Fruit fly (Drosophila melanogaster): Measurements from ENCODE around the gene ninaA.
A peak's percentile ranks its signal among the peaks of the same experiment; 100 is the strongest.

Gene ninaA

dm6 chr2L:837989-838388, 39.1 kb upstream of the ninaA start (continued):
- no peak for TF ChIP-seq CG7556 (GFP tag; optimal IDR thresholded peaks at IDR 0.05)
- TF ChIP-seq chn (GFP tag; optimal IDR thresholded peaks at IDR 0.05) = peak; percentile 64
- TF ChIP-seq Ptx1 (GFP tag; IDR thresholded peaks at IDR 0.05) = 0 out of 2 replicates have a peak, but pooled peaks have one; percentile 9
- TF ChIP-seq Camta (GFP tag; optimal IDR thresholded peaks at IDR 0.05) = no peak
- TF ChIP-seq Adf1 (GFP tag; IDR thresholded peaks at IDR 0.05) = no peak
- TF ChIP-seq Chrac-16 (GFP tag; optimal IDR thresholded peaks at IDR 0.05) = peak; percentile 58
- no peak for TF ChIP-seq CG17385 (GFP tag; optimal IDR thresholded peaks at IDR 0.05)
- TF ChIP-seq Hr3 (GFP tag; optimal IDR thresholded peaks at IDR 0.05) = peak; percentile 32
- peak; percentile 55; the same call in 1 of the 2 replicates for TF ChIP-seq Rx (GFP tag; IDR thresholded peaks at IDR 0.05)
- peak; percentile 29; the same call in 1 of the 2 replicates for TF ChIP-seq HLH3B (GFP tag; IDR thresholded peaks at IDR 0.05)
- no peak for TF ChIP-seq Mrtf (GFP tag; IDR thresholded peaks at IDR 0.05)
- no peak for TF ChIP-seq ash1 (GFP tag; optimal IDR thresholded peaks at IDR 0.05)
- TF ChIP-seq NC2β (GFP tag; optimal IDR thresholded peaks at IDR 0.05) = peak; percentile 47
- peak; percentile 28 for TF ChIP-seq Dip3 (GFP tag; optimal IDR thresholded peaks at IDR 0.05)
- TF ChIP-seq ap (GFP tag; IDR thresholded peaks at IDR 0.05) = 0 out of 2 replicates have a peak, but pooled peaks have one; percentile 6
- 0 out of 2 replicates have a peak, but pooled peaks have one; percentile 21 for TF ChIP-seq peb (GFP tag; IDR thresholded peaks at IDR 0.05)
- TF ChIP-seq zf30C (GFP tag; optimal IDR thresholded peaks at IDR 0.05) = no peak
- TF ChIP-seq CG10979 (tag; optimal IDR thresholded peaks at IDR 0.05) = peak; percentile 44
- peak; percentile 29 for TF ChIP-seq tio (GFP tag; optimal IDR thresholded peaks at IDR 0.05)
- no peak for TF ChIP-seq Aef1 (GFP tag; IDR thresholded peaks at IDR 0.05)
- no peak for TF ChIP-seq sna (GFP tag; IDR thresholded peaks at IDR 0.05; ENCODE audit: partially characterized antibody)
- peak; percentile 53 for TF ChIP-seq PHDP (tag; optimal IDR thresholded peaks at IDR 0.05)
- TF ChIP-seq ranshi (GFP tag; IDR thresholded peaks at IDR 0.05) = peak; percentile 40; the same call in 1 of the 2 replicates
- no peak for TF ChIP-seq CG12219 (GFP tag; optimal IDR thresholded peaks at IDR 0.05)
- TF ChIP-seq CG2889 (GFP tag; IDR thresholded peaks at IDR 0.05) = 0 out of 3 replicates have a peak, but pooled peaks have one; percentile 34
- TF ChIP-seq E2f2 (GFP tag; IDR thresholded peaks at IDR 0.05) = peak; percentile 39; the same call in 1 of the 2 replicates
- no peak for TF ChIP-seq CG6813 (GFP tag; optimal IDR thresholded peaks at IDR 0.05)
- TF ChIP-seq fd64A (GFP tag; optimal IDR thresholded peaks at IDR 0.05) = no peak
- TF ChIP-seq seq (GFP tag; IDR thresholded peaks at IDR 0.05) = peak; percentile 39; the same call in 1 of the 2 replicates
- TF ChIP-seq CG31224 (GFP tag; IDR thresholded peaks at IDR 0.05) = no peak
- peak; percentile 45 for TF ChIP-seq CG7839 (tag; optimal IDR thresholded peaks at IDR 0.05)
- 0 out of 3 replicates have a peak, but pooled peaks have one; percentile 8 for TF ChIP-seq CG11695 (GFP tag; IDR thresholded peaks at IDR 0.05)
- TF ChIP-seq C15 (GFP tag; IDR thresholded peaks at IDR 0.05) = 0 out of 3 replicates have a peak, but pooled peaks have one; percentile 8
- peak; percentile 58; the same call in 1 of the 3 replicates for TF ChIP-seq otp (GFP tag; IDR thresholded peaks at IDR 0.05)
- TF ChIP-seq gce (GFP tag; IDR thresholded peaks at IDR 0.05) = no peak
- no peak for TF ChIP-seq ttk (GFP tag; IDR thresholded peaks at IDR 0.05)
- TF ChIP-seq Eip74EF (GFP tag; optimal IDR thresholded peaks at IDR 0.05) = no peak
- TF ChIP-seq kah (GFP tag; optimal IDR thresholded peaks at IDR 0.05) = no peak
- peak; percentile 39 for TF ChIP-seq CG16815 (GFP tag; optimal IDR thresholded peaks at IDR 0.05)
- TF ChIP-seq CG3847 (GFP tag; IDR thresholded peaks at IDR 0.05) = no peak
- peak; percentile 15 to 75 for TF ChIP-seq bsh (GFP tag; optimal IDR thresholded peaks at IDR 0.05)
- 0 out of 2 replicates have a peak, but pooled peaks have one; percentile 9 for TF ChIP-seq CG32772 (GFP tag; IDR thresholded peaks at IDR 0.05)
- peak in 1 of 2 experiments; percentile 27 for TF ChIP-seq dpn (GFP tag; optimal IDR thresholded peaks at IDR 0.05)
- TF ChIP-seq tup (GFP tag; optimal IDR thresholded peaks at IDR 0.05) = peak; percentile 30
- TF ChIP-seq CG6765 (GFP tag; optimal IDR thresholded peaks at IDR 0.05) = no peak
- no peak for TF ChIP-seq B-H2 (GFP tag; optimal IDR thresholded peaks at IDR 0.05)
- TF ChIP-seq CG6272 (GFP tag; IDR thresholded peaks at IDR 0.05) = no peak
- peak; percentile 3 for TF ChIP-seq CHES-1-like (GFP tag; optimal IDR thresholded peaks at IDR 0.05)
- TF ChIP-seq ci (GFP tag; IDR thresholded peaks at IDR 0.05) = peak; percentile 87
- peak; percentile 67 for TF ChIP-seq CG1024 (GFP tag; IDR thresholded peaks at IDR 0.05)
- peak; percentile 11 for TF ChIP-seq CG8089 (GFP tag; optimal IDR thresholded peaks at IDR 0.05)

Data from whole organism, embryonic.